Fruit fly (Drosophila melanogaster) whole organism, prepupa: Measurements from ENCODE around the gene CG43050.

Experiments used
- Blimp-1 ChIP-seq: fragments of 200-800 bp; sonication (Bioruptor generic); optimal IDR thresholded peaks from 3 replicates; lab custom pipeline; 2017; ENCODE audit warnings: missing biosample characterization, missing genetic modification characterization, mild to moderate bottlenecking, moderate library complexity, missing genetic modification reagents
- CG10631 ChIP-seq: fragments of 200-800 bp; sonication (Bioruptor generic); optimal IDR thresholded peaks from 2 replicates; lab custom pipeline; 2016; ENCODE audit warnings: missing biosample characterization, missing genetic modification characterization
- CG10669 ChIP-seq: fragments of 200-800 bp; sonication (Bioruptor generic); optimal IDR thresholded peaks from 3 replicates; lab custom pipeline; 2018; ENCODE audit warnings: missing biosample characterization, mild to moderate bottlenecking, missing genetic modification characterization, moderate library complexity
- CG11294 ChIP-seq: fragments of 200-800 bp; sonication (Bioruptor generic); IDR thresholded peaks from 2 replicates; pipeline ENCODE4 v1.3.6; 2022; ENCODE audit warnings: missing biosample characterization, missing genetic modification characterization
- CG11762 ChIP-seq: fragments of 200-800 bp; sonication (Bioruptor generic); optimal IDR thresholded peaks from 3 replicates; lab custom pipeline; 2016; ENCODE audit warnings: missing biosample characterization, missing genetic modification characterization; ENCODE audit not compliant: insufficient read depth
- CG15336 ChIP-seq: fragments of 200-800 bp; sonication (Bioruptor generic); IDR thresholded peaks from 2 replicates; pipeline ENCODE4 v1.3.6; 2022; ENCODE audit warnings: missing biosample characterization, missing genetic modification characterization
- CG16779 ChIP-seq: fragments of 200-800 bp; sonication (Bioruptor generic); optimal IDR thresholded peaks from 3 replicates; lab custom pipeline; 2017; ENCODE audit warnings: missing biosample characterization, mild to moderate bottlenecking, missing genetic modification characterization
- CG3032 ChIP-seq: fragments of 200-800 bp; optimal IDR thresholded peaks from 2 replicates; lab custom pipeline; 2019; ENCODE audit warnings: missing biosample characterization, mild to moderate bottlenecking, missing genetic modification characterization, moderate library complexity
- CG32006 ChIP-seq: fragments of 200-800 bp; sonication (Bioruptor generic); optimal IDR thresholded peaks from 3 replicates; lab custom pipeline; 2017; ENCODE audit warnings: missing biosample characterization, mild to moderate bottlenecking, missing genetic modification characterization
- CG3919 ChIP-seq: fragments of 200-800 bp; sonication (Bioruptor generic); optimal IDR thresholded peaks from 3 replicates; lab custom pipeline; 2016; ENCODE audit warnings: missing biosample characterization, missing genetic modification characterization
- CG4318 ChIP-seq: fragments of 200-800 bp; sonication (Bioruptor generic); optimal IDR thresholded peaks from 3 replicates; lab custom pipeline; 2017; ENCODE audit warnings: missing biosample characterization, mild to moderate bottlenecking, missing genetic modification characterization
- CG6163 ChIP-seq: fragments of 200-800 bp; sonication (Bioruptor generic); IDR thresholded peaks from 3 replicates; pipeline ENCODE4 v1.3.6; 2022; ENCODE audit warnings: missing biosample characterization, missing genetic modification characterization
- CG6276 ChIP-seq: fragments of 200-800 bp; sonication (Bioruptor generic); optimal IDR thresholded peaks from 2 replicates; lab custom pipeline; 2017; ENCODE audit warnings: missing biosample characterization, mild to moderate bottlenecking, missing genetic modification characterization
- CG6792 ChIP-seq: fragments of 200-800 bp; sonication (Bioruptor generic); optimal IDR thresholded peaks from 3 replicates; lab custom pipeline; 2016; ENCODE audit warnings: missing biosample characterization, missing genetic modification characterization
- CG6808 ChIP-seq: fragments of 200-800 bp; sonication (Bioruptor generic); optimal IDR thresholded peaks from 3 replicates; lab custom pipeline; 2017; ENCODE audit warnings: missing biosample characterization, missing genetic modification characterization, mild to moderate bottlenecking, moderate library complexity, missing genetic modification reagents
- CG6854 ChIP-seq: fragments of 200-800 bp; sonication (Bioruptor generic); optimal IDR thresholded peaks from 2 replicates; lab custom pipeline; 2017; ENCODE audit warnings: missing biosample characterization, mild to moderate bottlenecking, missing genetic modification characterization
- CG7368 ChIP-seq: fragments of 200-800 bp; sonication (Bioruptor generic); optimal IDR thresholded peaks from 3 replicates; lab custom pipeline; 2016; ENCODE audit warnings: missing biosample characterization, missing genetic modification characterization
- CG8119 ChIP-seq: fragments of 200-800 bp; sonication (Bioruptor generic); IDR thresholded peaks from 3 replicates; pipeline ENCODE4 v1.3.6; 2022; ENCODE audit warnings: missing biosample characterization, missing genetic modification characterization
- CG8319 ChIP-seq: fragments of 200-800 bp; sonication (Bioruptor generic); optimal IDR thresholded peaks from 3 replicates; lab custom pipeline; 2016; ENCODE audit warnings: missing biosample characterization, missing genetic modification characterization
- CG9139 ChIP-seq: fragments of 200-800 bp; sonication (Bioruptor generic); optimal IDR thresholded peaks from 3 replicates; lab custom pipeline; 2017; ENCODE audit warnings: missing biosample characterization, mild to moderate bottlenecking, missing genetic modification characterization
- Eip75B ChIP-seq: fragments of 200-800 bp; sonication (Bioruptor generic); optimal IDR thresholded peaks from 3 replicates; lab custom pipeline; 2016; ENCODE audit warnings: missing biosample characterization, missing genetic modification characterization
- Eip78C ChIP-seq: fragments of 200-800 bp; sonication (Bioruptor generic); peaks from one replicate; lab custom pipeline; 2016; ENCODE audit warnings: missing biosample characterization, missing genetic modification characterization
- Ets21C ChIP-seq: fragments of 200-800 bp; sonication (Bioruptor generic); optimal IDR thresholded peaks from 3 replicates; lab custom pipeline; 2016; ENCODE audit warnings: missing biosample characterization, missing genetic modification characterization
- Ets96B ChIP-seq: fragments of 200-800 bp; optimal IDR thresholded peaks from 2 replicates; lab custom pipeline; 2019; ENCODE audit warnings: missing biosample characterization, mild to moderate bottlenecking, missing genetic modification characterization, moderate library complexity
- Gug ChIP-seq: fragments of 200-800 bp; sonication (Bioruptor generic); IDR thresholded peaks from 2 replicates; pipeline ENCODE4 v1.3.6; 2022; ENCODE audit warnings: missing biosample characterization, missing genetic modification characterization
- Hr39 ChIP-seq: fragments of 200-800 bp; sonication (Bioruptor generic); optimal IDR thresholded peaks from 2 replicates; lab custom pipeline; 2016; ENCODE audit warnings: missing biosample characterization, missing genetic modification characterization
- Hr4 ChIP-seq: fragments of 200-800 bp; sonication (Bioruptor generic); optimal IDR thresholded peaks from 3 replicates; lab custom pipeline; 2016; ENCODE audit warnings: missing biosample characterization, missing genetic modification characterization
- Lpt ChIP-seq: fragments of 200-800 bp; sonication (Bioruptor generic); optimal IDR thresholded peaks from 3 replicates; lab custom pipeline; 2016; ENCODE audit warnings: missing biosample characterization, missing genetic modification characterization
- OdsH ChIP-seq: fragments of 200-800 bp; sonication (Bioruptor generic); optimal IDR thresholded peaks from 3 replicates; lab custom pipeline; 2016; ENCODE audit warnings: missing biosample characterization, missing genetic modification characterization
- Sox102F ChIP-seq: fragments of 200-800 bp; sonication (Bioruptor generic); optimal IDR thresholded peaks from 2 replicates; lab custom pipeline; 2016; ENCODE audit warnings: missing biosample characterization, mild to moderate bottlenecking, missing genetic modification characterization
- achi ChIP-seq: fragments of 200-800 bp; sonication (Bioruptor generic); optimal IDR thresholded peaks from 3 replicates; lab custom pipeline; 2016; ENCODE audit warnings: missing biosample characterization, missing genetic modification characterization
- acj6 ChIP-seq: fragments of 200-800 bp; sonication (Bioruptor generic); optimal IDR thresholded peaks from 3 replicates; lab custom pipeline; 2016; ENCODE audit warnings: missing biosample characterization, missing genetic modification characterization
- cyc ChIP-seq: fragments of 200-800 bp; sonication (Bioruptor generic); optimal IDR thresholded peaks from 3 replicates; lab custom pipeline; 2016; ENCODE audit warnings: missing biosample characterization, missing genetic modification characterization
- dac ChIP-seq: fragments of 200-800 bp; sonication (Bioruptor generic); optimal IDR thresholded peaks from 2 replicates; lab custom pipeline; 2017; ENCODE audit warnings: missing biosample characterization, mild to moderate bottlenecking, missing genetic modification characterization
- dsx ChIP-seq: fragments of 200-800 bp; optimal IDR thresholded peaks from 3 replicates; lab custom pipeline; 2019; ENCODE audit warnings: missing biosample characterization, mild to moderate bottlenecking, missing genetic modification characterization, moderate library complexity; ENCODE audit not compliant: poor library complexity, severe bottlenecking
- eg ChIP-seq: fragments of 200-800 bp; sonication (Bioruptor generic); IDR thresholded peaks from 3 replicates; pipeline ENCODE4 v1.3.6; 2022; ENCODE audit warnings: missing biosample characterization, missing genetic modification characterization
- esn ChIP-seq: fragments of 200-800 bp; sonication (Bioruptor generic); optimal IDR thresholded peaks from 2 replicates; lab custom pipeline; 2016; ENCODE audit warnings: missing biosample characterization, mild to moderate bottlenecking, missing genetic modification characterization, moderate library complexity
- fd59A ChIP-seq: fragments of 200-800 bp; sonication (Bioruptor generic); optimal IDR thresholded peaks from 2 replicates; lab custom pipeline; 2017; ENCODE audit warnings: missing biosample characterization, mild to moderate bottlenecking, missing genetic modification characterization, missing genetic modification reagents
- fd85E ChIP-seq: fragments of 200-800 bp; sonication (Bioruptor generic); optimal IDR thresholded peaks from 3 replicates; lab custom pipeline; 2016; ENCODE audit warnings: missing biosample characterization, missing genetic modification characterization
- fkh ChIP-seq: fragments of 200-800 bp; sonication (Bioruptor generic); optimal IDR thresholded peaks from 3 replicates; lab custom pipeline; 2017; ENCODE audit warnings: missing biosample characterization, mild to moderate bottlenecking, missing genetic modification characterization, moderate library complexity
- lz ChIP-seq: fragments of 200-800 bp; sonication (Bioruptor generic); optimal IDR thresholded peaks from 3 replicates; lab custom pipeline; 2016; ENCODE audit warnings: missing biosample characterization, missing genetic modification characterization
- ss ChIP-seq, 2 experiments: fragments of 200-800 bp; sonication (Bioruptor generic); optimal IDR thresholded peaks; 2 replicates in 1 of 2; 3 replicates in 1 of 2; lab custom pipeline; 2017 to 2018; ENCODE audit warnings: mild to moderate bottlenecking in 2 of 2, missing biosample characterization in 2 of 2, missing genetic modification characterization in 2 of 2, moderate library complexity in 1 of 2
- svp ChIP-seq: fragments of 200-800 bp; sonication (Bioruptor generic); peaks from one replicate; lab custom pipeline; 2016; ENCODE audit warnings: missing biosample characterization, missing genetic modification characterization
- vri ChIP-seq: fragments of 200-800 bp; sonication (Bioruptor generic); optimal IDR thresholded peaks from 3 replicates; lab custom pipeline; 2016; ENCODE audit warnings: missing biosample characterization, mild to moderate bottlenecking, missing genetic modification characterization

The CG43050 gene

DNA sequence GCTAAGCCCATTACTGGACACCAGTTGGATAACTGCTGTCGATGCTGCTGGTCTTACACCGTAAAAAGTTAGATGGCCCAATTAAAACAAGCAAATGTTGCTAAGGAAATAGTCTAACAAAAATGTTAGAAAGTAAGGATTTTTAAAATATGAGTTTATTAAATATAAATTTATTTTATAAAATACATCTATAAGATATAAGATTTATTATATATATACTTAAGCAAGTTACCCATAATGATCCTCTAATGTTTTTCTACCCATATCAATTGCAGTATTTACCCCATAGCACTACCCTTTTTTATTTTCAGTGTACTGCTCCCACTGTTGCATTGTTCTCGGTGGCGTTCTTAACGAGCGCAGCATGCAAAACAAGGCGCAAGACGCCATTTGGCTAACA, 27.2 kb downstream of the CG43050 start (continued):
- TF ChIP-seq fd59A (GFP tag; lab: Kevin White, UChicago) = peak; percentile 56
- TF ChIP-seq cyc (GFP tag; lab: Kevin White, UChicago) = peak; percentile 9
- TF ChIP-seq vri (GFP tag; lab: Kevin White, UChicago) = no peak
- peak; percentile 7 for TF ChIP-seq Sox102F (GFP tag; lab: Kevin White, UChicago)
- TF ChIP-seq CG3032 (tag; lab: Kevin White, UChicago) = peak; percentile 85
- TF ChIP-seq CG7368 = peak; percentile 35
- peak; percentile 43 for TF ChIP-seq CG3919 (GFP tag; lab: Kevin White, UChicago)
- TF ChIP-seq dac (GFP tag; lab: Kevin White, UChicago) = no peak
- TF ChIP-seq CG9139 (GFP tag; lab: Kevin White, UChicago) = peak; percentile 59
- TF ChIP-seq CG32006 = peak; percentile 61
- TF ChIP-seq CG6276 = peak; percentile 24
- peak; percentile 40; the same call in 1 of the 3 replicates for TF ChIP-seq CG8119 (GFP tag; lab: Robert Waterston, UW)
- peak; percentile 24 for TF ChIP-seq CG11762
- TF ChIP-seq CG4318 (GFP tag; lab: Kevin White, UChicago) = peak; percentile 36

DNA sequence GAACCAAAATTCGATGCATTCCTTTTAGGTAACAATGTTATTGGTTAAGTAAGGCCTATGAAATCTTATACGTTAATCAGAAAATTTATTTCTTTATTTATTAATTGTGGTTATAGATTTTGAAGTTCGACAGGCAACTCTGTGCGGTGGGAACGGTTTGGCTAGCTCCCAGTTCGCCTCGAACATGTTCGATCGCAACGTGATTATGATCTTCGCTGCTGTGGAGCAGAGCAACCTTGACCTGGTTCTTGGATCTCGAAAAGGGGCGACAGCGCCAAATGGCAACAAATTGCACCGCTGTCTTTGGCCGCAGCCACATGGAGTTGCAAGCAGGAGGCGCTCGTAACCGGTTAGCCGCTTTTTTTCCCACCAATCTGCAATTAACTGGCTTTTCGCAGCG, 35.2 kb downstream of the CG43050 start:
- TF ChIP-seq ss (GFP tag; optimal IDR thresholded peaks at IDR 0.05; lab: Kevin White, UChicago) (peak in 1 of 2 experiments; percentile 59), Hr4 (no peak), acj6 (GFP tag; lab: Kevin White, UChicago) (no peak), Lpt (no peak), Eip75B (GFP tag; lab: Kevin White, UChicago) (peak; percentile 42), CG11762 (no peak), CG6276 (no peak), Hr39 (no peak), Sox102F (GFP tag; lab: Kevin White, UChicago) (no peak)

DNA sequence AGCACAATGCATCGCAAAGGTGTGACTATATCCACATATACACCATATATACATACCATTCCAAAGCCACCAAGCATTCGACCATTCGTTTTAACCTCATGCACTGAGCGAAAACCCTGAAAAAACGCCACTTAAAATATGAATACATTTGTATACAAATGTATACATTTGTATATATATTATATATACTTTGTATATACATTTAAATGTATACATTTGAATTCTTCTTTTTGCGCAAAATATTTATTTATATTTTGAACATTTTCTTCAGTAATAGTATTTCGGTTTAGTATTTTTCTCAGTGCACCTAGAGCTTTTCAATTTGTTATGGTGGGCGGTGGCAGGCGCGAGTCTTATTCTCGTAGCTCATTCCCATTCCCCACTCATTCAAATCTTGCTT, 37.3 kb downstream of the CG43050 start:
- TF ChIP-seq CG10631 = peak; percentile 12
- TF ChIP-seq CG6854 (GFP tag; lab: Kevin White, UChicago) = no peak
- peak; percentile 21 for TF ChIP-seq achi (GFP tag; lab: Kevin White, UChicago)
- peak; percentile 49 for TF ChIP-seq Eip78C (GFP tag; lab: Kevin White, UChicago)
- TF ChIP-seq CG11762 = no peak
- TF ChIP-seq CG11294 (GFP tag; lab: Robert Waterston, UW) = peak; percentile 21; the same call in 1 of the 2 replicates
- TF ChIP-seq Lpt = no peak
- TF ChIP-seq CG8119 (GFP tag; lab: Robert Waterston, UW) = peak; percentile 35; the same call in 1 of the 3 replicates
- TF ChIP-seq Ets96B (tag; lab: Kevin White, UChicago) = peak; percentile 27
- peak; percentile 66 for TF ChIP-seq svp (GFP tag; lab: Kevin White, UChicago)
- no peak for TF ChIP-seq lz (GFP tag; lab: Kevin White, UChicago)
- peak; percentile 18 for TF ChIP-seq OdsH (GFP tag; lab: Kevin White, UChicago)
- TF ChIP-seq CG6792 (GFP tag; lab: Kevin White, UChicago) = no peak
- 0 out of 3 replicates have a peak, but pooled peaks have one; percentile 32 for TF ChIP-seq CG6163 (GFP tag; lab: Robert Waterston, UW)
- no peak for TF ChIP-seq dsx (GFP tag; lab: Kevin White, UChicago)

DNA sequence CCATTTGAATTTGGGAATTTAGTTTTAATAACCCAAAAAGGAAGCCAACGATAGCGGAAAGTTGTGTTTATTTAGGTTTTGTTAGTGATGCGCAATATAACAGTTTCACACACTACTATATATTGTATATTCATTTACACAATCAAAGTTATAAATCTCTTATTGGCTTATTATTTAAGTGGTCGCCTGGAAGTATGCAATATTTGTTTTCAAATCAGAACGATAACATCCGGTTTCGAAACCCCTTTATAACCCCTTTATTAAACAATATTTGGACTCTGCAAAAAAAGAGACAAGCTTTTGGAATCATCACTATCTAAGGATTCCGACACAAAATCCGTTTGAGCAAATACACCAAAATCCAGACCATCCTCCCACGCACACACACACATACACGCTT, 38.8 kb downstream of the CG43050 start:
- TF ChIP-seq achi (GFP tag; lab: Kevin White, UChicago) (no peak), cyc (GFP tag; lab: Kevin White, UChicago) (no peak), CG9139 (GFP tag; lab: Kevin White, UChicago) (no peak), fd85E (GFP tag; lab: Kevin White, UChicago) (no peak), CG8319 (GFP tag; lab: Kevin White, UChicago) (no peak), ss (GFP tag; optimal IDR thresholded peaks at IDR 0.05; lab: Kevin White, UChicago) (peak in 1 of 2 experiments; percentile 13), Gug (GFP tag; lab: Robert Waterston, UW) (no peak), fd59A (GFP tag; lab: Kevin White, UChicago) (no peak), CG6808 (GFP tag; lab: Kevin White, UChicago) (peak; percentile 15), CG3919 (GFP tag; lab: Kevin White, UChicago) (peak; percentile 36), vri (GFP tag; lab: Kevin White, UChicago) (no peak), svp (GFP tag; lab: Kevin White, UChicago) (no peak), CG8119 (GFP tag; lab: Robert Waterston, UW) (0 out of 3 replicates have a peak, but pooled peaks have one; percentile 22), esn (GFP tag; lab: Kevin White, UChicago) (peak; percentile 9), CG15336 (no peak), CG32006 (no peak), CG10669 (GFP tag; lab: Kevin White, UChicago) (no peak), Lpt (no peak), CG16779 (tag; lab: Kevin White, UChicago) (no peak), dac (GFP tag; lab: Kevin White, UChicago) (no peak), fkh (GFP tag; lab: Kevin White, UChicago) (no peak), eg (peak; percentile 18; the same call in 1 of the 3 replicates), Ets21C (GFP tag; lab: Kevin White, UChicago) (no peak), Blimp-1 (GFP tag; lab: Kevin White, UChicago) (no peak)
